Fruit fly (Drosophila melanogaster) Kc167 (cell line): ENCODE measurements around the gene Acbp1.

Experiments
- Myc ChIP-seq: fragments of >200 bp; optimal IDR thresholded peaks from 2 replicates; lab custom pipeline; 2017; ENCODE audit warnings: missing external identifiers
- Sin3A ChIP-seq: fragments of >200 bp; optimal IDR thresholded peaks from 2 replicates; lab custom pipeline; 2018; ENCODE audit warnings: missing external identifiers
- h ChIP-seq: fragments of >200 bp; optimal IDR thresholded peaks from 3 replicates; lab custom pipeline; 2018; ENCODE audit warnings: missing external identifiers
- insv ChIP-seq: fragments of >200 bp; optimal IDR thresholded peaks from 3 replicates; lab custom pipeline; 2018; ENCODE audit warnings: missing external identifiers
- psq ChIP-seq: fragments of >200 bp; optimal IDR thresholded peaks from 2 replicates; lab custom pipeline; 2017; ENCODE audit warnings: missing external identifiers
- ttk ChIP-seq: sonication (Bioruptor generic); optimal IDR thresholded peaks from 2 replicates; lab custom pipeline; 2017; ENCODE audit warnings: missing external identifiers

Acbp1 gene

DNA sequence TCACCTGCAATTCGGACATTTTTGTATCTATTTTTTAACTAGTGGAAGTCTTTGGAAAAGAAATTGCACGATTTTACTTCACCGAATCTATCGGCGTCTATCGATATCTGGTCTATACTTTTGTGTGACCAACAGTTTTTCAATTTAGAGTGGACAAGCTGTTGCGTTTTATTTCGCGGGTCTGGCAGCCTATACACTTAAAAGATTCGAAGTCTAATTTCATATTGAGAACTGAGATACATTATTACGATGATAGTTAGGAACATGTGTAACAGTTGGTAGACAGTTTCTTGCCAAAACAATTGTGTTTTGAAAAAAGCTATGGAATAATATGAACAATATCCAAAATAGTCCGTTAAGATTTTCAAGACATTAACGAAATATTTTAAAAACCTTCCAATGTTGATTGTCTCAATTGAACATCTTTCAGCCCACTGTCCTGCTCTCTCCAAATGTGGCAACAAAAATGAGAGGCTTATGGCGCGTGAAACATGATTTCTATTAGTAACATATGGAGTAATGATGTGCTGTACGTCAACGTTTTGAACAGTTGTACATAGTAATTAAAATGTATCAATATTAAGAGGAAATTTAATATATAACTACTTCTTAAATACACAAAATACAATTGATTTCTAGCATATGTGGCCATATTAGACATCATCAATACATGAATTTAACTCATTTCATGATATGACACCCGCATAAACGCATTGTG lies at the start of gene Acbp1:
TSS of gene Acbp1 (minus strand) at position 146 of the 718 bp plus-strand sequence.
- TF ChIP-seq Myc (no peak), psq (lab: Kevin White, UChicago) (no peak), h (lab: Kevin White, UChicago) (no peak), ttk (lab: Kevin White, UChicago) (no peak), Sin3A (lab: Kevin White, UChicago) (no peak), insv (lab: Kevin White, UChicago) (no peak)

DNA sequence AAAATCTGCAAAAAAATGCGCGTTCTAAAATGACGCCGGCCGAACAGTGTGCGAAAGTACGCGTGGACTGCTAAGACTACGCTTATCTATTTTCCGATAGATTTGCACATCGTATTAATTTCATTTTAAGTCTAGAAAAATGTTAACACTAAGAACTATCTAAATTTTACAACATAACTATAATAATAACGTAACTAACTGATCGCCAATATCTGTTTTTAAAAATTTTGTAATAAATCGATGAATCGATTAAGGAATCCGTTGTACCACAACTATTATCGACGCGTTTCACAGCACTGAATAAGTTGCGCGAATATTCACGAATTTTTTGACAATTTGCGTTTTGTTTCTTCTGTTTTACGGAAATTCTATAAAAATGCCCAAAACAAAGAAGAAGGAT lies 48.8 kb upstream of the Acbp1 start, which contains the start of gene Ssb-c31a:
TSS of gene Ssb-c31a (plus strand) at position 278 of the 400 bp plus-strand sequence.
- no peak for TF ChIP-seq insv (lab: Kevin White, UChicago)
- TF ChIP-seq Sin3A (lab: Kevin White, UChicago) = no peak
- no peak for TF ChIP-seq Myc
- TF ChIP-seq psq (lab: Kevin White, UChicago) = no peak
- no peak for TF ChIP-seq ttk (lab: Kevin White, UChicago)
- no peak for TF ChIP-seq h (lab: Kevin White, UChicago)

DNA sequence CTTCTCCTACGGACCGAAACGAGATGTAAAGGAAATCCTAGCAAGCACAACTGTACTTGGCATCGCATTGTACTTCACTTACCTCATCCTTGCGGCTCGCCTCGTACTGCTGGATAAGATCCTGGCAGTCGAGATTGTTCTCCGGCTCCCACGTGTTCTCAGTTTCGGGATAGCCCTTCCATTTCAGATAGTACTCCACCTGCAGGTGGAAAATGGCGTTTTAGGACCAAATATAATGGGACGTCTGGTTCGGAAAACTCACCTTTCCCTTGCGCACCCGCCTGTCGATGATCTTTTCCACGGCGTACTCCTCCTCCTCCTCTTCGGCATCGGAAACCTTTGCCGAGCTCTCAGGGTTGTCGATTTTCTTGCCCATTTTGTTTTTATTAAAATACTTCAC lies 48.2 kb upstream of the Acbp1 start:
- no peak for TF ChIP-seq ttk (lab: Kevin White, UChicago)
- no peak for TF ChIP-seq Myc
- TF ChIP-seq psq (lab: Kevin White, UChicago) = no peak
- TF ChIP-seq Sin3A (lab: Kevin White, UChicago) = no peak
- no peak for TF ChIP-seq h (lab: Kevin White, UChicago)
- no peak for TF ChIP-seq insv (lab: Kevin White, UChicago)

dm6 chr2L:8209362-8209761 lies 47.1 kb upstream of the Acbp1 start:
- TF ChIP-seq psq (lab: Kevin White, UChicago) (no peak), ttk (lab: Kevin White, UChicago) (no peak), h (lab: Kevin White, UChicago) (no peak), Sin3A (lab: Kevin White, UChicago) (no peak), insv (lab: Kevin White, UChicago) (no peak), Myc (no peak)

DNA sequence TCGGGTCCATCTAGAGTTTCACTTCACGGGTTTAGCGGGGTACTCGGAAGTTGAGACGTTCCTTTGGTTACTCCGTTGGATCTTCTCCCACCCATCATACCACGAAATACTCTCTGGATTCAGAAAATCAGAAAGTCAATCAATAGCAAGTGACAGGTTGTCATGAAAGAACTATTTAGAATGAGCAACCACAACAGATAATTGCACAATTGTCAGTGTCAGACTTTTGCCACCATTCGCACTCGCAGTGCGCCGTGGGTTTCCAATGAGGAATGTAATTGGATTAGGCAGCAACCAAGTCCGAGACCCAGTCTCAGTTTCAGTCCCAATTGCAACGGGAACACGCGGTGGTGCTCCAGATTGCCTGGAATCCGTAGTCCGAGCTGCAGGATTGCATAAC lies 43.6 kb upstream of the Acbp1 start, which contains the start of gene CG8419:
TSS of gene CG8419 (plus strand) at position 301 of the 400 bp plus-strand sequence.
- TF ChIP-seq psq (lab: Kevin White, UChicago) = no peak
- no peak for TF ChIP-seq Sin3A (lab: Kevin White, UChicago)
- TF ChIP-seq ttk (lab: Kevin White, UChicago) = no peak
- no peak for TF ChIP-seq Myc
- no peak for TF ChIP-seq h (lab: Kevin White, UChicago)
- TF ChIP-seq insv (lab: Kevin White, UChicago) = no peak

dm6 chr2L:8204996-8205567 lies 42.8 kb upstream of the Acbp1 start, which contains the start of gene SLC5A11:
Gene SLC5A11 (minus strand): TSS chr2L:8205132.
- TF ChIP-seq h (lab: Kevin White, UChicago) = no peak
- no peak for TF ChIP-seq Myc
- TF ChIP-seq Sin3A (lab: Kevin White, UChicago) = no peak
- no peak for TF ChIP-seq ttk (lab: Kevin White, UChicago)
- no peak for TF ChIP-seq psq (lab: Kevin White, UChicago)
- no peak for TF ChIP-seq insv (lab: Kevin White, UChicago)

dm6 chr2L:8204366-8204765 lies 42.1 kb upstream of the Acbp1 start:
- TF ChIP-seq Sin3A (lab: Kevin White, UChicago) (no peak), insv (lab: Kevin White, UChicago) (no peak), psq (lab: Kevin White, UChicago) (no peak), h (lab: Kevin White, UChicago) (no peak), ttk (lab: Kevin White, UChicago) (no peak), Myc (no peak)

- TF ChIP-seq ttk (lab: Kevin White, UChicago) = no peak
- no peak for TF ChIP-seq psq (lab: Kevin White, UChicago)
- TF ChIP-seq Myc = no peak
- TF ChIP-seq h (lab: Kevin White, UChicago) = no peak
- no peak for TF ChIP-seq Sin3A (lab: Kevin White, UChicago)
- no peak for TF ChIP-seq insv (lab: Kevin White, UChicago)
These were observed 41.5 kb upstream of the Acbp1 start for dm6 chr2L:8203748-8204147.

- TF ChIP-seq psq (lab: Kevin White, UChicago) (no peak), Sin3A (lab: Kevin White, UChicago) (no peak), h (lab: Kevin White, UChicago) (no peak), Myc (no peak), ttk (lab: Kevin White, UChicago) (no peak), insv (lab: Kevin White, UChicago) (no peak)
These were observed 40.3 kb upstream of the Acbp1 start for dm6 chr2L:8202569-8202968.

dm6 chr2L:8198757-8199156 lies 36.5 kb upstream of the Acbp1 start, which contains the start of gene PGAP5:
Gene PGAP5 (plus strand): TSS chr2L:8198882.
- TF ChIP-seq Sin3A (lab: Kevin White, UChicago) (no peak), h (lab: Kevin White, UChicago) (no peak), psq (lab: Kevin White, UChicago) (no peak), insv (lab: Kevin White, UChicago) (no peak), Myc (no peak), ttk (lab: Kevin White, UChicago) (no peak)

- TF ChIP-seq psq (lab: Kevin White, UChicago) = no peak
- no peak for TF ChIP-seq Sin3A (lab: Kevin White, UChicago)
- no peak for TF ChIP-seq h (lab: Kevin White, UChicago)
- no peak for TF ChIP-seq insv (lab: Kevin White, UChicago)
- TF ChIP-seq ttk (lab: Kevin White, UChicago) = no peak
- TF ChIP-seq Myc = no peak
These were observed 34.7 kb upstream of the Acbp1 start, which contains the start of the genes CG8475 and CG8460 for dm6 chr2L:8196757-8197530. Gene CG8475 (minus strand): TSS chr2L:8196918. Gene CG8460 (plus strand): TSS chr2L:8197193.
